Worm (Caenorhabditis elegans) whole organism, L4 larva: ENCODE measurements around the gene ZC477.7.

Experiments
- D1046.2 ChIP-seq: fragments of 200-800 bp; sonication (Bioruptor generic); IDR thresholded peaks from 2 replicates; pipeline ENCODE4 v1.3.6; 2022; ENCODE audit warnings: missing genetic modification characterization, missing compliant biosample characterization
- F44E2.7 ChIP-seq: fragments of 200-800 bp; sonication (Bioruptor generic); IDR thresholded peaks from 2 replicates; pipeline ENCODE4 v2.1.2; 2022; ENCODE audit warnings: missing genetic modification characterization, missing compliant biosample characterization
- F49E8.2 ChIP-seq: sonication (generic microtip); optimal IDR thresholded peaks from 2 replicates; lab custom pipeline; 2016; ENCODE audit warnings: missing compliant biosample characterization, mild to moderate bottlenecking, missing genetic modification characterization, borderline replicate concordance
- R02D3.7 ChIP-seq: fragments of 150-350 bp; sonication (generic microtip); optimal IDR thresholded peaks from 3 replicates; lab custom pipeline; 2014; ENCODE audit warnings: missing biosample characterization, missing genetic modification characterization
- T20F7.1 ChIP-seq: fragments of 200-800 bp; sonication (Bioruptor generic); optimal IDR thresholded peaks from 2 replicates; lab custom pipeline; 2018; ENCODE audit warnings: mild to moderate bottlenecking, missing genetic modification characterization, missing compliant biosample characterization
- T26A8.4 ChIP-seq: fragments of 200-800 bp; sonication (Bioruptor generic); IDR thresholded peaks from 2 replicates; pipeline ENCODE4 v1.3.6; 2022; ENCODE audit warnings: missing genetic modification characterization, missing compliant biosample characterization
- Y105C5A.15 ChIP-seq: fragments of 200-800 bp; sonication (Bioruptor generic); IDR thresholded peaks from 2 replicates; pipeline ENCODE4 v1.3.6; 2022; ENCODE audit warnings: missing genetic modification characterization, missing compliant biosample characterization
- Y48G9A.11 ChIP-seq: fragments of 200-800 bp; sonication (Bioruptor generic); IDR thresholded peaks from 2 replicates; pipeline ENCODE4 v1.3.6; 2022; ENCODE audit warnings: missing genetic modification reagents, missing genetic modification characterization, missing compliant biosample characterization
- Y75B8A.6 ChIP-seq: fragments of 200-800 bp; sonication (Bioruptor generic); IDR thresholded peaks from 2 replicates; pipeline ENCODE4 v1.3.6; 2022; ENCODE audit warnings: missing genetic modification reagents, missing genetic modification characterization, missing compliant biosample characterization
- aha-1 ChIP-seq: fragments of 150-350 bp; peaks from one replicate; lab custom pipeline; 2014; ENCODE audit warnings: missing biosample characterization, missing genetic modification characterization
- ama-1 ChIP-seq: fragments of 150-350 bp; optimal IDR thresholded peaks from 2 replicates; lab custom pipeline; 2014; ENCODE audit warnings: inconsistent platforms, mixed read lengths
- arid-1 ChIP-seq: fragments of 200-800 bp; sonication (Bioruptor generic); conservative IDR thresholded peaks from 2 replicates; pipeline ENCODE4 v1.3.6; 2022; ENCODE audit warnings: missing genetic modification reagents, missing genetic modification characterization, missing compliant biosample characterization
- attf-4 ChIP-seq: sonication (generic microtip); optimal IDR thresholded peaks from 3 replicates; lab custom pipeline; 2017; ENCODE audit warnings: missing biosample characterization, missing genetic modification characterization
- ceh-44 ChIP-seq: fragments of 200-800 bp; sonication (Bioruptor generic); IDR thresholded peaks from 2 replicates; pipeline ENCODE4 v1.3.6; 2022; ENCODE audit warnings: missing genetic modification reagents, missing genetic modification characterization, missing compliant biosample characterization
- ces-1 ChIP-seq: fragments of 150-350 bp; sonication (generic microtip); optimal IDR thresholded peaks from 4 replicates; lab custom pipeline; 2014; ENCODE audit warnings: missing biosample characterization, missing genetic modification reagents, missing genetic modification characterization
- ctbp-1 ChIP-seq: fragments of 200-800 bp; sonication (Bioruptor generic); IDR thresholded peaks from 2 replicates; pipeline ENCODE4 v1.3.6; 2022; ENCODE audit warnings: missing genetic modification reagents, missing genetic modification characterization, missing compliant biosample characterization
- daf-19 ChIP-seq: fragments of 200-800 bp; sonication (Bioruptor generic); conservative IDR thresholded peaks from 2 replicates; pipeline ENCODE4 v1.3.6; 2022; ENCODE audit warnings: missing genetic modification characterization, missing compliant biosample characterization
- daf-8 ChIP-seq: fragments of 200-800 bp; sonication (Bioruptor generic); IDR thresholded peaks from 2 replicates; pipeline ENCODE4 v1.3.6; 2022; ENCODE audit warnings: missing genetic modification characterization, missing compliant biosample characterization
- dmd-9 ChIP-seq: fragments of 200-800 bp; sonication (Bioruptor generic); IDR thresholded peaks from 2 replicates; pipeline ENCODE4 v1.3.6; 2022; ENCODE audit warnings: missing genetic modification reagents, missing genetic modification characterization, missing compliant biosample characterization
- duxl-1 ChIP-seq: sonication (generic microtip); optimal IDR thresholded peaks from 2 replicates; lab custom pipeline; 2016; ENCODE audit warnings: mild to moderate bottlenecking, missing genetic modification characterization, moderate library complexity, missing compliant biosample characterization; ENCODE audit not compliant: poor library complexity
- dve-1 ChIP-seq: sonication (generic microtip); optimal IDR thresholded peaks from 2 replicates; lab custom pipeline; 2017; ENCODE audit warnings: antibody characterized with exemption, mild to moderate bottlenecking, missing genetic modification characterization, missing compliant biosample characterization; ENCODE audit not compliant: insufficient read depth
- egl-43 ChIP-seq: fragments of 200-800 bp; sonication (Bioruptor generic); IDR thresholded peaks from 2 replicates; pipeline ENCODE4 v1.3.6; 2022; ENCODE audit warnings: missing genetic modification reagents, missing genetic modification characterization, missing compliant biosample characterization
- fkh-10 ChIP-seq: fragments of 150-350 bp; optimal IDR thresholded peaks from 2 replicates; lab custom pipeline; 2014; ENCODE audit warnings: missing biosample characterization, missing genetic modification reagents, missing genetic modification characterization
- gei-8 ChIP-seq: fragments of 200-800 bp; sonication (Bioruptor generic); optimal IDR thresholded peaks from 2 replicates; lab custom pipeline; 2018; ENCODE audit warnings: mild to moderate bottlenecking, missing genetic modification characterization, missing compliant biosample characterization
- hif-1 ChIP-seq, 2 experiments: sonication (generic microtip); optimal IDR thresholded peaks; 2 replicates each; lab custom pipeline; 2016 to 2017; ENCODE audit warnings: missing compliant biosample characterization in 2 of 2, missing genetic modification characterization in 2 of 2, missing genetic modification reagents in 2 of 2, missing genotype in 2 of 2, mild to moderate bottlenecking in 1 of 2
- hmg-1.1 ChIP-seq: fragments of 200-800 bp; sonication (Bioruptor generic); IDR thresholded peaks from 2 replicates; pipeline ENCODE4 v1.3.6; 2022; ENCODE audit warnings: missing genetic modification reagents, missing genetic modification characterization, missing compliant biosample characterization
- lir-3 ChIP-seq: sonication (generic microtip); optimal IDR thresholded peaks from 2 replicates; lab custom pipeline; 2016; ENCODE audit warnings: mild to moderate bottlenecking, missing genetic modification characterization, missing compliant biosample characterization
- madf-5 ChIP-seq, 2 experiments: fragments of 200-800 bp; sonication (Bioruptor generic); IDR thresholded peaks; 2 replicates each; pipeline ENCODE4 v1.3.6; 2022; ENCODE audit warnings: missing compliant biosample characterization in 2 of 2, missing genetic modification characterization in 2 of 2
- mep-1 ChIP-seq: fragments of 150-350 bp; sonication (generic microtip); optimal IDR thresholded peaks from 3 replicates; lab custom pipeline; 2014; ENCODE audit warnings: missing biosample characterization, missing genetic modification characterization
- nhr-10 ChIP-seq: fragments of 150-350 bp; optimal IDR thresholded peaks from 2 replicates; lab custom pipeline; 2014; ENCODE audit warnings: missing biosample characterization, missing genetic modification characterization
- nhr-11 ChIP-seq: fragments of 150-350 bp; optimal IDR thresholded peaks from 2 replicates; lab custom pipeline; 2014; ENCODE audit warnings: missing biosample characterization, missing genetic modification characterization
- nhr-25 ChIP-seq: sonication (generic microtip); optimal IDR thresholded peaks from 2 replicates; lab custom pipeline; 2017; ENCODE audit warnings: missing genetic modification characterization, mild to moderate bottlenecking, missing compliant biosample characterization, antibody characterized with exemption, moderate library complexity, borderline replicate concordance; ENCODE audit not compliant: insufficient read depth
- nhr-41 ChIP-seq: fragments of 200-800 bp; sonication (Bioruptor generic); IDR thresholded peaks from 2 replicates; pipeline ENCODE4 v1.3.6; 2022; ENCODE audit warnings: missing genetic modification reagents, missing genetic modification characterization, missing compliant biosample characterization
- nhr-42 ChIP-seq: fragments of 200-800 bp; sonication (Bioruptor generic); IDR thresholded peaks from 2 replicates; pipeline ENCODE4 v1.3.6; 2022; ENCODE audit warnings: missing genetic modification characterization, missing compliant biosample characterization
- pha-4 ChIP-seq, 2 experiments: fragments of 150-350 bp in 1 of 2; fragments of 200-800 bp in 1 of 2; sonication (Bioruptor generic) in 1 of 2; IDR thresholded peaks in 1 of 2; optimal IDR thresholded peaks in 1 of 2; 2 replicates each; pipeline versions ENCODE4 v1.3.6 to Lab custom; 2014 to 2022; ENCODE audit warnings: missing genetic modification characterization in 2 of 2, missing genetic modification reagents in 2 of 2, missing biosample characterization in 1 of 2, missing compliant biosample characterization in 1 of 2
- sdz-12 ChIP-seq: fragments of 200-800 bp; sonication (Bioruptor generic); optimal IDR thresholded peaks from 2 replicates; lab custom pipeline; 2018; ENCODE audit warnings: mild to moderate bottlenecking, missing genetic modification characterization, missing compliant biosample characterization
- snpc-1.2 ChIP-seq: fragments of 200-800 bp; sonication (Bioruptor generic); IDR thresholded peaks from 2 replicates; pipeline ENCODE4 v1.3.6; 2022; ENCODE audit warnings: missing genetic modification reagents, missing genetic modification characterization, missing compliant biosample characterization
- spr-1 ChIP-seq: sonication (generic microtip); optimal IDR thresholded peaks from 2 replicates; lab custom pipeline; 2016; ENCODE audit warnings: mild to moderate bottlenecking, missing genetic modification characterization, missing compliant biosample characterization
- spr-3 ChIP-seq: fragments of 200-800 bp; sonication (Bioruptor generic); optimal IDR thresholded peaks from 2 replicates; lab custom pipeline; 2018; ENCODE audit warnings: mild to moderate bottlenecking, missing genetic modification characterization, missing compliant biosample characterization
- tag-97 ChIP-seq: fragments of 200-800 bp; sonication (Bioruptor generic); IDR thresholded peaks from 2 replicates; pipeline ENCODE4 v1.3.6; 2022; ENCODE audit warnings: missing genetic modification characterization, missing compliant biosample characterization
- tra-1 ChIP-seq: fragments of 200-800 bp; sonication (Bioruptor generic); IDR thresholded peaks from 2 replicates; pipeline ENCODE4 v1.3.6; 2022; ENCODE audit warnings: missing genetic modification reagents, missing genetic modification characterization, missing compliant biosample characterization
- unc-130 ChIP-seq: sonication (generic microtip); optimal IDR thresholded peaks from 2 replicates; lab custom pipeline; 2016; ENCODE audit warnings: missing genetic modification reagents, missing genetic modification characterization, missing compliant biosample characterization
- vab-7 ChIP-seq: fragments of 200-800 bp; sonication (Bioruptor generic); IDR thresholded peaks from 2 replicates; pipeline ENCODE4 v1.3.6; 2022; ENCODE audit warnings: missing genetic modification reagents, missing genetic modification characterization, missing compliant biosample characterization
- zag-1 ChIP-seq: fragments of 150-350 bp; optimal IDR thresholded peaks from 2 replicates; lab custom pipeline; 2014; ENCODE audit warnings: missing biosample characterization, missing genetic modification characterization
- zfp-2 ChIP-seq: sonication (generic microtip); optimal IDR thresholded peaks from 2 replicates; lab custom pipeline; 2016; ENCODE audit warnings: mild to moderate bottlenecking, missing genetic modification characterization, missing compliant biosample characterization
- zfp-3 ChIP-seq: fragments of 200-800 bp; sonication (Bioruptor generic); conservative IDR thresholded peaks from 2 replicates; pipeline ENCODE4 v1.3.6; 2022; ENCODE audit warnings: missing genetic modification reagents, missing genetic modification characterization, missing compliant biosample characterization

ZC477.7 gene

ce11 chrIV:7084632-7085160 is 26.6 kb downstream of the ZC477.7 start, which contains the start of gene rps-4 (continued):
- 0 out of 2 replicates have a peak, but pooled peaks have one; percentile 36 for TF ChIP-seq D1046.2
- no peak for TF ChIP-seq tag-97 (GFP tag; lab: Robert Waterston, UW)
- TF ChIP-seq nhr-41 (GFP tag; lab: Robert Waterston, UW), result no peak
- peak; percentile 89 for TF ChIP-seq mep-1
- TF ChIP-seq dve-1 (tag; lab: Kevin White, UChicago), result peak; percentile 96
- peak; percentile 43 for TF ChIP-seq nhr-25
- TF ChIP-seq egl-43 (GFP tag; lab: Robert Waterston, UW), result no peak
- no peak for TF ChIP-seq R02D3.7 (tag; lab: Kevin White, UChicago)
- TF ChIP-seq hif-1 (tag; optimal IDR thresholded peaks at IDR 0.05; lab: Kevin White, UChicago), result peak in 1 of 2 experiments; percentile 67
- no peak for TF ChIP-seq gei-8 (GFP tag; lab: Kevin White, UChicago)
- no peak for TF ChIP-seq F44E2.7
- TF ChIP-seq zfp-2 (tag; lab: Kevin White, UChicago), result peak; percentile 51
- TF ChIP-seq nhr-11, result peak; percentile 81
- peak; percentile 50; the same call in 1 of the 2 replicates for TF ChIP-seq vab-7 (GFP tag; lab: Robert Waterston, UW)

- TF ChIP-seq nhr-42 (GFP tag; lab: Robert Waterston, UW), result 0 out of 2 replicates have a peak, but pooled peaks have one; percentile 22
- TF ChIP-seq zfp-3 (GFP tag; lab: Robert Waterston, UW), result no peak
- TF ChIP-seq attf-4, result no peak
- TF ChIP-seq T26A8.4 (GFP tag; lab: Robert Waterston, UW), result no peak
- TF ChIP-seq ctbp-1 (GFP tag; lab: Robert Waterston, UW), result no peak
- TF ChIP-seq madf-5 (GFP tag; IDR thresholded peaks at IDR 0.05; lab: Robert Waterston, UW), result no peak
- TF ChIP-seq daf-8 (GFP tag; lab: Robert Waterston, UW), result no peak
- TF ChIP-seq nhr-10, result no peak
- peak; percentile 69 for TF ChIP-seq aha-1 (tag; lab: Kevin White, UChicago)
- no peak for TF ChIP-seq ces-1
- no peak for TF ChIP-seq hmg-1.1 (GFP tag; lab: Robert Waterston, UW)
- TF ChIP-seq daf-19 (GFP tag; lab: Robert Waterston, UW), result no peak
- no peak for TF ChIP-seq fkh-10 (GFP tag; lab: Kevin White, UChicago)
- 0 out of 2 replicates have a peak, but pooled peaks have one; percentile 26 for TF ChIP-seq Y48G9A.11
- no peak for TF ChIP-seq gei-8 (GFP tag; lab: Kevin White, UChicago)
These were observed 27.3 kb downstream of the ZC477.7 start for ce11 chrIV:7083976-7084375.

ce11 chrIV:7083382-7083784 is 27.9 kb downstream of the ZC477.7 start, which contains the start of gene Y43B11AR.3:
TSS of gene Y43B11AR.3 (minus strand) at chrIV:7083716.
- peak; percentile 17 for TF ChIP-seq gei-8 (GFP tag; lab: Kevin White, UChicago)
- peak; percentile 79; the same call in 1 of the 2 replicates for TF ChIP-seq tra-1
- no peak for TF ChIP-seq dmd-9 (GFP tag; lab: Robert Waterston, UW)
- no peak for TF ChIP-seq sdz-12 (GFP tag; lab: Kevin White, UChicago)
- peak; percentile 46; the same call in 1 of the 2 replicates for TF ChIP-seq pha-4 (GFP tag; IDR thresholded peaks at IDR 0.05; lab: Robert Waterston, UW)
- no peak for TF ChIP-seq pha-4 (tag; optimal IDR thresholded peaks at IDR 0.05; lab: Kevin White, UChicago)
- TF ChIP-seq arid-1, result peak; percentile 75
- no peak for TF ChIP-seq zag-1 (tag; lab: Kevin White, UChicago)
- peak in 1 of 2 experiments; percentile 89; a peak in 2 of 4 replicates for TF ChIP-seq madf-5 (GFP tag; IDR thresholded peaks at IDR 0.05; lab: Robert Waterston, UW)
- TF ChIP-seq ama-1, result peak; percentile 74
- peak; percentile 32 for TF ChIP-seq spr-1 (tag; lab: Kevin White, UChicago)
- peak; percentile 54; the same call in 1 of the 2 replicates for TF ChIP-seq vab-7 (GFP tag; lab: Robert Waterston, UW)
- peak; percentile 86 for TF ChIP-seq unc-130
- no peak for TF ChIP-seq T20F7.1
- peak; percentile 64; the same call in 1 of the 2 replicates for TF ChIP-seq Y105C5A.15 (GFP tag; lab: Robert Waterston, UW)
- 0 out of 2 replicates have a peak, but pooled peaks have one; percentile 19 for TF ChIP-seq ceh-44
- no peak for TF ChIP-seq lir-3 (tag; lab: Kevin White, UChicago)
- TF ChIP-seq F49E8.2 (tag; lab: Kevin White, UChicago), result peak; percentile 95
- peak; percentile 22 for TF ChIP-seq duxl-1 (tag; lab: Kevin White, UChicago)
- TF ChIP-seq zfp-3 (GFP tag; lab: Robert Waterston, UW), result peak; percentile 24; the same call in 1 of the 2 replicates
- peak; percentile 49 for TF ChIP-seq spr-3 (GFP tag; lab: Kevin White, UChicago)
- peak; percentile 94 for TF ChIP-seq snpc-1.2 (GFP tag; lab: Robert Waterston, UW)
- peak; percentile 31; the same call in 1 of the 2 replicates for TF ChIP-seq Y75B8A.6 (GFP tag; lab: Robert Waterston, UW)
